Fruit fly (Drosophila melanogaster) whole organism, embryonic: ENCODE data around the gene Mbs.
A peak's percentile ranks its signal among the peaks of the same experiment; 100 is the strongest.

Experiments
- ATbp ChIP-seq: fragments of 200-800 bp; sonication (Bioruptor generic); optimal IDR thresholded peaks from 2 replicates; lab custom pipeline; 2017; ENCODE audit warnings: missing biosample characterization, mild to moderate bottlenecking, missing genetic modification characterization, missing genetic modification reagents
- Antp ChIP-seq: fragments of 200-800 bp; sonication (Bioruptor generic); optimal IDR thresholded peaks from 3 replicates; lab custom pipeline; 2016; ENCODE audit warnings: missing biosample characterization, missing genetic modification characterization
- Bdp1 ChIP-seq: fragments of 200-800 bp; sonication (Bioruptor generic); optimal IDR thresholded peaks from 3 replicates; lab custom pipeline; 2016; ENCODE audit warnings: missing biosample characterization, missing genetic modification characterization
- CG10979 ChIP-seq: fragments of 200-800 bp; sonication (Bioruptor generic); optimal IDR thresholded peaks from 2 replicates; lab custom pipeline; 2018; ENCODE audit warnings: missing biosample characterization, mild to moderate bottlenecking, missing genetic modification characterization, moderate library complexity
- CG11247 ChIP-seq: fragments of 200-800 bp; sonication (Bioruptor generic); IDR thresholded peaks from 2 replicates; pipeline ENCODE4 v1.3.6; 2022; ENCODE audit warnings: missing biosample characterization, missing genetic modification characterization
- CG11504 ChIP-seq: fragments of 200-800 bp; sonication (Bioruptor generic); optimal IDR thresholded peaks from 3 replicates; lab custom pipeline; 2019; ENCODE audit warnings: missing biosample characterization, mild to moderate bottlenecking, missing genetic modification characterization, moderate library complexity
- CG11723 ChIP-seq: fragments of 200-800 bp; sonication (Bioruptor generic); optimal IDR thresholded peaks from 2 replicates; lab custom pipeline; 2017; ENCODE audit warnings: missing biosample characterization, mild to moderate bottlenecking, missing genetic modification characterization
- CG12071 ChIP-seq: fragments of 200-800 bp; sonication (Bioruptor generic); optimal IDR thresholded peaks from 3 replicates; lab custom pipeline; 2018; ENCODE audit warnings: missing biosample characterization, mild to moderate bottlenecking, missing genetic modification characterization
- CG14014 ChIP-seq: fragments of 200-800 bp; sonication (Bioruptor generic); IDR thresholded peaks from 2 replicates; pipeline ENCODE4 v1.3.6; 2022; ENCODE audit warnings: missing biosample characterization, missing genetic modification characterization
- CG1647 ChIP-seq: fragments of 200-800 bp; sonication (Bioruptor generic); optimal IDR thresholded peaks from 3 replicates; lab custom pipeline; 2016; ENCODE audit warnings: missing biosample characterization, missing genetic modification characterization
- CG17802 ChIP-seq: fragments of 200-800 bp; sonication (Bioruptor generic); optimal IDR thresholded peaks from 2 replicates; lab custom pipeline; 2018; ENCODE audit warnings: missing biosample characterization, mild to moderate bottlenecking, missing genetic modification characterization, moderate library complexity
- CG1792 ChIP-seq: fragments of 200-800 bp; sonication (Bioruptor generic); optimal IDR thresholded peaks from 2 replicates; lab custom pipeline; 2016; ENCODE audit warnings: missing biosample characterization, missing genetic modification characterization
- CG2678 ChIP-seq: fragments of 200-800 bp; sonication (Bioruptor generic); optimal IDR thresholded peaks from 3 replicates; lab custom pipeline; 2019; ENCODE audit warnings: missing biosample characterization, mild to moderate bottlenecking, missing genetic modification characterization, moderate library complexity
- CG32767 ChIP-seq: fragments of 200-800 bp; sonication (Bioruptor generic); IDR thresholded peaks from 2 replicates; pipeline ENCODE4 v1.3.6; 2022; ENCODE audit warnings: missing biosample characterization, missing genetic modification characterization
- CG7271 ChIP-seq: fragments of 200-800 bp; sonication (Bioruptor generic); optimal IDR thresholded peaks from 2 replicates; lab custom pipeline; 2018; ENCODE audit warnings: missing biosample characterization, mild to moderate bottlenecking, missing genetic modification characterization, moderate library complexity
- CG7372 ChIP-seq: fragments of 200-800 bp; sonication (Bioruptor generic); IDR thresholded peaks from 2 replicates; pipeline ENCODE4 v1.3.6; 2022; ENCODE audit warnings: missing biosample characterization, missing genetic modification characterization
- CG8089 ChIP-seq: fragments of 200-800 bp; sonication (Bioruptor generic); optimal IDR thresholded peaks from 3 replicates; lab custom pipeline; 2016; ENCODE audit warnings: missing biosample characterization, missing genetic modification characterization
- CG8388 ChIP-seq: fragments of 200-800 bp; sonication (Bioruptor generic); optimal IDR thresholded peaks from 2 replicates; lab custom pipeline; 2019; ENCODE audit warnings: missing biosample characterization, mild to moderate bottlenecking, missing genetic modification characterization, moderate library complexity
- Dfd ChIP-seq, 2 experiments: fragments of >200 bp; optimal IDR thresholded peaks; 2 replicates each; lab custom pipeline; 2017; ENCODE audit warnings: missing biosample characterization in 2 of 2, missing genetic modification characterization in 2 of 2
- Dip3 ChIP-seq: fragments of 200-800 bp; sonication (Bioruptor generic); optimal IDR thresholded peaks from 3 replicates; lab custom pipeline; 2016; ENCODE audit warnings: missing biosample characterization, missing genetic modification characterization
- Fer1 ChIP-seq: fragments of 200-800 bp; sonication (Bioruptor generic); optimal IDR thresholded peaks from 2 replicates; lab custom pipeline; 2017; ENCODE audit warnings: missing biosample characterization, mild to moderate bottlenecking, missing genetic modification characterization
- Lpt ChIP-seq: fragments of >200 bp; optimal IDR thresholded peaks from 2 replicates; lab custom pipeline; 2018; ENCODE audit warnings: missing biosample characterization, missing genetic modification characterization
- Meics ChIP-seq: fragments of 200-800 bp; sonication (Bioruptor generic); optimal IDR thresholded peaks from 2 replicates; lab custom pipeline; 2017; ENCODE audit warnings: missing biosample characterization, mild to moderate bottlenecking, missing genetic modification characterization
- Mes4 ChIP-seq: fragments of 200-800 bp; sonication (Bioruptor generic); optimal IDR thresholded peaks from 2 replicates; lab custom pipeline; 2016; ENCODE audit warnings: missing biosample characterization, missing genetic modification characterization
- Neu2 ChIP-seq: fragments of 200-800 bp; sonication (Bioruptor generic); optimal IDR thresholded peaks from 3 replicates; lab custom pipeline; 2016; ENCODE audit warnings: missing biosample characterization, missing genetic modification characterization, borderline replicate concordance
- Nf-YC ChIP-seq: fragments of 200-800 bp; optimal IDR thresholded peaks from 3 replicates; lab custom pipeline; 2019; ENCODE audit warnings: missing biosample characterization, mild to moderate bottlenecking, missing genetic modification characterization, moderate library complexity
- Sox100B ChIP-seq: fragments of 200-800 bp; sonication (Bioruptor generic); optimal IDR thresholded peaks from 3 replicates; lab custom pipeline; 2018; ENCODE audit warnings: missing biosample characterization, mild to moderate bottlenecking, missing genetic modification characterization
- Sox102F ChIP-seq: fragments of 200-800 bp; sonication (Bioruptor generic); optimal IDR thresholded peaks from 2 replicates; lab custom pipeline; 2018; ENCODE audit warnings: missing biosample characterization, mild to moderate bottlenecking, missing genetic modification characterization, moderate library complexity
- Taf1 ChIP-seq: fragments of 200-800 bp; sonication (Bioruptor generic); IDR thresholded peaks from 2 replicates; pipeline ENCODE4 v1.3.6; 2022; ENCODE audit warnings: missing biosample characterization, missing genetic modification characterization
- ab ChIP-seq: fragments of 200-800 bp; sonication (Bioruptor generic); optimal IDR thresholded peaks from 2 replicates; lab custom pipeline; 2016; ENCODE audit warnings: missing biosample characterization, missing genetic modification characterization
- ash1 ChIP-seq: fragments of 200-800 bp; sonication (Bioruptor generic); optimal IDR thresholded peaks from 2 replicates; lab custom pipeline; 2018; ENCODE audit warnings: missing biosample characterization, mild to moderate bottlenecking, missing genetic modification characterization
- cas ChIP-seq: fragments of 200-800 bp; sonication (Bioruptor generic); IDR thresholded peaks from 2 replicates; pipeline ENCODE4 v1.3.6; 2022; ENCODE audit warnings: missing biosample characterization, missing genetic modification characterization
- exex ChIP-seq: fragments of 200-800 bp; sonication (Bioruptor generic); optimal IDR thresholded peaks from 4 replicates; lab custom pipeline; 2018; ENCODE audit warnings: missing biosample characterization, mild to moderate bottlenecking, missing genetic modification characterization, moderate library complexity
- eyg ChIP-seq: fragments of 200-800 bp; sonication (Bioruptor generic); optimal IDR thresholded peaks from 3 replicates; lab custom pipeline; 2016; ENCODE audit warnings: missing biosample characterization, missing genetic modification characterization
- fd3F ChIP-seq: fragments of 200-800 bp; sonication (Bioruptor generic); optimal IDR thresholded peaks from 2 replicates; lab custom pipeline; 2018; ENCODE audit warnings: missing biosample characterization, mild to moderate bottlenecking, missing genetic modification characterization, moderate library complexity
- inv ChIP-seq: fragments of 200-800 bp; sonication (Bioruptor generic); IDR thresholded peaks from 2 replicates; pipeline ENCODE4 v1.3.6; 2022; ENCODE audit warnings: missing biosample characterization, missing genetic modification characterization; ENCODE audit not compliant: partially characterized antibody
- lola ChIP-seq, 3 experiments: fragments of >200 bp in 2 of 3; fragments of 200-800 bp in 1 of 3; sonication (Bioruptor generic) in 1 of 3; optimal IDR thresholded peaks; 2 replicates each; lab custom pipeline; 2017 to 2019; ENCODE audit warnings: missing biosample characterization in 3 of 3, missing genetic modification characterization in 3 of 3, mild to moderate bottlenecking in 1 of 3, moderate library complexity in 1 of 3
- mirr ChIP-seq: fragments of 200-800 bp; sonication (Bioruptor generic); optimal IDR thresholded peaks from 3 replicates; lab custom pipeline; 2018; ENCODE audit warnings: missing biosample characterization, mild to moderate bottlenecking, missing genetic modification characterization
- nerfin-1 ChIP-seq: fragments of 200-800 bp; sonication (Bioruptor generic); optimal IDR thresholded peaks from 3 replicates; lab custom pipeline; 2019; ENCODE audit warnings: missing biosample characterization, mild to moderate bottlenecking, missing genetic modification characterization, moderate library complexity
- oc ChIP-seq: fragments of 200-800 bp; sonication (Bioruptor generic); optimal IDR thresholded peaks from 2 replicates; lab custom pipeline; 2018; ENCODE audit warnings: missing biosample characterization, mild to moderate bottlenecking, missing genetic modification characterization, moderate library complexity
- peb ChIP-seq: fragments of 200-800 bp; sonication (Bioruptor generic); IDR thresholded peaks from 2 replicates; pipeline ENCODE4 v1.3.6; 2022; ENCODE audit warnings: missing biosample characterization, missing genetic modification characterization
- repo ChIP-seq: fragments of 200-800 bp; sonication (Bioruptor generic); optimal IDR thresholded peaks from 2 replicates; lab custom pipeline; 2016; ENCODE audit warnings: missing biosample characterization, missing genetic modification characterization
- schlank ChIP-seq: fragments of 200-800 bp; sonication (Bioruptor generic); optimal IDR thresholded peaks from 2 replicates; lab custom pipeline; 2018; ENCODE audit warnings: missing biosample characterization, mild to moderate bottlenecking, missing genetic modification characterization
- sima ChIP-seq: fragments of 200-800 bp; sonication (Bioruptor generic); optimal IDR thresholded peaks from 2 replicates; lab custom pipeline; 2016; ENCODE audit warnings: missing biosample characterization, missing genetic modification characterization
- slbo ChIP-seq: fragments of 200-800 bp; sonication (Bioruptor generic); IDR thresholded peaks from 2 replicates; pipeline ENCODE4 v1.3.6; 2022; ENCODE audit warnings: missing biosample characterization, missing genetic modification characterization
- sqz ChIP-seq: fragments of 200-800 bp; sonication (Bioruptor generic); optimal IDR thresholded peaks from 3 replicates; lab custom pipeline; 2018; ENCODE audit warnings: missing biosample characterization, mild to moderate bottlenecking, missing genetic modification characterization
- ttk ChIP-seq: fragments of 200-800 bp; sonication (Bioruptor generic); IDR thresholded peaks from 2 replicates; pipeline ENCODE4 v2.1.2; 2022; ENCODE audit warnings: missing biosample characterization, missing genetic modification characterization
- vfl ChIP-seq: fragments of 200-800 bp; sonication (Bioruptor generic); optimal IDR thresholded peaks from 2 replicates; lab custom pipeline; 2016; ENCODE audit warnings: missing biosample characterization, missing genetic modification characterization
- zen2 ChIP-seq: fragments of 200-800 bp; sonication (Bioruptor generic); IDR thresholded peaks from 3 replicates; pipeline ENCODE4 v1.3.6; 2022; ENCODE audit warnings: missing biosample characterization, missing genetic modification characterization; ENCODE audit not compliant: partially characterized antibody

Gene Mbs

dm6 chr3L:16026065-16026789 lies 25.5 kb upstream of the Mbs start (continued):
- TF ChIP-seq zen2 (GFP tag; lab: Robert Waterston, UW) (no peak), Nf-YC (tag; lab: Kevin White, UChicago) (no peak), Dip3 (GFP tag; lab: Kevin White, UChicago) (no peak), Mes4 (GFP tag; lab: Kevin White, UChicago) (peak; percentile 72), sqz (GFP tag; lab: Kevin White, UChicago) (peak; percentile 80), CG1792 (GFP tag; lab: Kevin White, UChicago) (peak; percentile 63), ash1 (no peak), CG32767 (GFP tag; lab: Robert Waterston, UW) (peak; percentile 47; the same call in 1 of the 2 replicates), CG8089 (GFP tag; lab: Kevin White, UChicago) (peak; percentile 54), Neu2 (no peak), CG1647 (GFP tag; lab: Kevin White, UChicago) (peak; percentile 34), ATbp (peak; percentile 90), Fer1 (GFP tag; lab: Kevin White, UChicago) (peak; percentile 54), CG11504 (tag; lab: Kevin White, UChicago) (peak; percentile 40), fd3F (GFP tag; lab: Kevin White, UChicago) (peak; percentile 25), ab (no peak), Bdp1 (GFP tag; lab: Kevin White, UChicago) (peak; percentile 59), CG12071 (GFP tag; lab: Kevin White, UChicago) (peak; percentile 59), CG11723 (GFP tag; lab: Kevin White, UChicago) (peak; percentile 78), repo (GFP tag; lab: Kevin White, UChicago) (peak; percentile 56), oc (tag; lab: Kevin White, UChicago) (peak; percentile 47), Meics (GFP tag; lab: Kevin White, UChicago) (peak; percentile 10), vfl (GFP tag; lab: Kevin White, UChicago) (no peak), CG7372 (GFP tag; lab: Robert Waterston, UW) (no peak), CG7271 (tag; lab: Kevin White, UChicago) (peak; percentile 7), Dfd (GFP tag; optimal IDR thresholded peaks at IDR 0.05; lab: Kevin White, UChicago) (no peak), Sox102F (GFP tag; lab: Kevin White, UChicago) (peak; percentile 9), cas (no peak), nerfin-1 (peak; percentile 47), lola (GFP tag; optimal IDR thresholded peaks at IDR 0.05; lab: Kevin White, UChicago) (peak in 1 of 3 experiments; percentile 51), CG11247 (GFP tag; lab: Robert Waterston, UW) (peak; percentile 69; the same call in 1 of the 2 replicates), exex (tag; lab: Kevin White, UChicago) (peak; percentile 45), peb (GFP tag; lab: Robert Waterston, UW) (no peak), inv (GFP tag; lab: Robert Waterston, UW) (no peak), sima (GFP tag; lab: Kevin White, UChicago) (no peak), Taf1 (no peak), mirr (peak; percentile 80), Sox100B (GFP tag; lab: Kevin White, UChicago) (peak; percentile 57), CG10979 (tag; lab: Kevin White, UChicago) (peak; percentile 5), CG8388 (GFP tag; lab: Kevin White, UChicago) (no peak), ttk (GFP tag; lab: Robert Waterston, UW) (no peak), schlank (peak; percentile 54), Lpt (GFP tag; lab: Kevin White, UChicago) (no peak), CG2678 (tag; lab: Kevin White, UChicago) (peak; percentile 61), slbo (GFP tag; lab: Robert Waterston, UW) (0 out of 2 replicates have a peak, but pooled peaks have one; percentile 33), eyg (peak; percentile 23), Antp (GFP tag; lab: Kevin White, UChicago) (peak; percentile 55), CG14014 (GFP tag; lab: Robert Waterston, UW) (peak; percentile 44; the same call in 1 of the 2 replicates), CG17802 (tag; lab: Kevin White, UChicago) (no peak)
